Worm (Caenorhabditis elegans): ENCODE data around the gene srxa-15.

srxa-15 gene

ce11 chrV:20599795-20600194 lies 42.2 kb upstream of the srxa-15 start, which contains the start of gene col-163:
Gene col-163, plus strand, starts transcription at chrV:20600095.
- TF ChIP-seq elt-3 (tag; optimal IDR thresholded peaks at IDR 0.05) (no peak), nhr-129 (tag; optimal IDR thresholded peaks at IDR 0.05) (no peak), sem-4 (tag; optimal IDR thresholded peaks at IDR 0.05) (no peak), mbf-1 (tag; optimal IDR thresholded peaks at IDR 0.05) (no peak), sma-3 (GFP tag; optimal IDR thresholded peaks at IDR 0.05) (no peak), F13H6.1 (tag; optimal IDR thresholded peaks at IDR 0.05) (no peak), unc-55 (GFP tag; optimal IDR thresholded peaks at IDR 0.05) (no peak), C34F6.9 (tag; optimal IDR thresholded peaks at IDR 0.05) (no peak), ceh-82 (tag; optimal IDR thresholded peaks at IDR 0.05) (no peak), nhr-11 (tag; optimal IDR thresholded peaks at IDR 0.05) (no peak), unc-62 (GFP tag; optimal IDR thresholded peaks at IDR 0.05) (no peak), R02D3.7 (tag; optimal IDR thresholded peaks at IDR 0.05) (no peak), gmeb-1 (tag; optimal IDR thresholded peaks at IDR 0.05) (no peak)

- TF ChIP-seq nhr-12 (tag; optimal IDR thresholded peaks at IDR 0.05) (no peak), ama-1 (optimal IDR thresholded peaks at IDR 0.05) (no peak), dmd-4 (tag; optimal IDR thresholded peaks at IDR 0.05) (no peak)
Observed at ce11 chrV:20600704-20601103, 41.3 kb upstream of the srxa-15 start.

DNA sequence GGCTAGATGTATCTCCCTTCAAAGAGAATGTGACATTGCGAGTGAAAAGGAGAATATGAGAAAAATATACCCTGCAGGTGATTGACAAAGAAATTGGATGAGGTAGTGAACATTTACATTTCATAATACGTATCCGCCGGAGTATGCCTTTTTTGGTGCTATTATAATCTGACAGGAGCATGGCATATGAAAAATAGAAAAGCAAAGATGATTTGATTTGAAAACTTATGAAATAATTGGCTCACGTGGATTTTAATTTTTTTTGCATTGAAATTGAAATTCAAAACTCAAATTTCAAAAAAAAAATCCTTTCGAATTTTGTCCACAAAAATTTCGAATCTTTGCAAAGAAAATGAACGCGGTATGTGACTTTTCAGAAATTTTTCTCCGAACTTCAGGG lies 39.0 kb upstream of the srxa-15 start, which contains the start of gene ttr-11:
Gene ttr-11 (plus strand): TSS at position 301 of the 400 bp plus-strand sequence.
- no peak for TF ChIP-seq R02D3.7 (tag; optimal IDR thresholded peaks at IDR 0.05)
- TF ChIP-seq nhr-23 (tag; optimal IDR thresholded peaks at IDR 0.05): no peak
- TF ChIP-seq nhr-25 (tag; optimal IDR thresholded peaks at IDR 0.05): no peak
- TF ChIP-seq unc-39 (tag; optimal IDR thresholded peaks at IDR 0.05): no peak
- TF ChIP-seq nhr-6 (tag; optimal IDR thresholded peaks at IDR 0.05): no peak
- TF ChIP-seq mdl-1 (tag; optimal IDR thresholded peaks at IDR 0.05): no peak
- no peak for TF ChIP-seq snpc-4 (tag; optimal IDR thresholded peaks at IDR 0.05)
- no peak for TF ChIP-seq crh-2 (tag; optimal IDR thresholded peaks at IDR 0.05)
- TF ChIP-seq sma-9 (GFP tag; optimal IDR thresholded peaks at IDR 0.05): no peak
- TF ChIP-seq sma-9 (tag; optimal IDR thresholded peaks at IDR 0.05): no peak
- TF ChIP-seq dmd-4 (tag; optimal IDR thresholded peaks at IDR 0.05): no peak
- TF ChIP-seq unc-55 (GFP tag; optimal IDR thresholded peaks at IDR 0.05): no peak
- no peak for TF ChIP-seq egl-27 (tag; optimal IDR thresholded peaks at IDR 0.05)

DNA sequence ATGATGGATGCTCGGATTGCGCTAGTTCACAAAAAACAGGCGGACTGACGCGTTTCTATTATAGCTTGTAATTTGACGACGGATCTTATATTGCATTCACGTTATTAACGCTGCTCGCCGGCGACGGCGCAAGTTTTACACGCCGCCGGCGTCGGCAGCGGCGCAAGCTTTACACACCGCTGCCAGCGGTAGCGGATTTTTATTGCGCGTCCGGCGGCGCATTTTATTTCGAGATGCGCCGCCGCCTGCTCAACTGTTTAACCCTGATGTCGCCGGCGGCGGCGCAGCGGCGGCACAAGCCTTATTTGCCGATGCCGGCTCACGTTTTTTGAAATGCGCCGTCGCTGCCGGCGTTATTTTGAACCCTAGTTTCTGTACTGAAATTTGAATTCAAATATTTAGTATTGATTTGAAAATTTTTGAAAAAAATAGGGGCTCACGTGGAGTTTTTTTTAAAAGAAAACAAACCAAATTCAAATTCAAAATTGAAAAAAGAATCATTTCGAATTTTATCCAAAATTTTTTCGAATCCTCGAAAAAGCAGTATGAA lies 37.3 kb upstream of the srxa-15 start, which contains the start of gene ttr-57:
Gene ttr-57 (plus strand): TSS at position 500 of the 550 bp plus-strand sequence.
- TF ChIP-seq alr-1 (tag; optimal IDR thresholded peaks at IDR 0.05): no peak
- no peak for TF ChIP-seq nhr-6 (tag; optimal IDR thresholded peaks at IDR 0.05)
- no peak for TF ChIP-seq gmeb-1 (tag; optimal IDR thresholded peaks at IDR 0.05)
- TF ChIP-seq skn-1 (tag; optimal IDR thresholded peaks at IDR 0.05): no peak
- TF ChIP-seq elt-3 (tag; optimal IDR thresholded peaks at IDR 0.05): no peak
- TF ChIP-seq peb-1 (tag; optimal IDR thresholded peaks at IDR 0.05): no peak
- no peak for TF ChIP-seq mbf-1 (tag; optimal IDR thresholded peaks at IDR 0.05)
- TF ChIP-seq mab-5 (tag; optimal IDR thresholded peaks at IDR 0.05): no peak
- no peak for TF ChIP-seq Y55F3AM.14 (GFP tag; optimal IDR thresholded peaks at IDR 0.05)
- no peak for TF ChIP-seq unc-62 (GFP tag; optimal IDR thresholded peaks at IDR 0.05)
- TF ChIP-seq blmp-1 (tag; optimal IDR thresholded peaks at IDR 0.05; ENCODE audit: insufficient read depth): no peak
- TF ChIP-seq ceh-82 (tag; optimal IDR thresholded peaks at IDR 0.05): no peak
- TF ChIP-seq snpc-4 (tag; optimal IDR thresholded peaks at IDR 0.05): no peak
- no peak for TF ChIP-seq sma-3 (GFP tag; optimal IDR thresholded peaks at IDR 0.05)
- TF ChIP-seq egl-27 (tag; optimal IDR thresholded peaks at IDR 0.05): no peak
- TF ChIP-seq nhr-77 (tag; optimal IDR thresholded peaks at IDR 0.05): no peak
- TF ChIP-seq aly-2 (tag; optimal IDR thresholded peaks at IDR 0.05): no peak
- no peak for TF ChIP-seq nhr-12 (tag; optimal IDR thresholded peaks at IDR 0.05)
- TF ChIP-seq C34F6.9 (tag; optimal IDR thresholded peaks at IDR 0.05): no peak

DNA sequence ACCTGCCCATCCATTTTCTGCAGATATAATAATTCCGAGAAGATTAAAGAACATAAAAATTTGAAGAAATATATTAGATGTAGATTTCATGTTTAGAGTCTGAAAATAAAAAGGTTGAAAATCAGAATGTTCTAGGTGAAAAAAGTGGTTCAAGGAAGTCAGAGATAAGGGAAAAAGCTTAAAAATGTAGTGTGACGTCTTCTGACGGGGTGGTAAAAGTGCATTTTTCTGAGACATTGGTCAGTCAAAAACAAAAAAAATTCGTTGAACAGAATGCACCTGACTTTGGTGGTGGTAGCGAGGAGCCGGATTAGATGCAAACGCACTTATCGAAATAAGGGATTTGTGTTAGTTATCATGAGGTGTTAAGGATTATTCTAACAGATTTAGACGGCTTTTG lies 35.4 kb upstream of the srxa-15 start, which contains the start of gene F46B3.23:
Gene F46B3.23 (minus strand): TSS at position 101 of the 400 bp plus-strand sequence.
- no peak for TF ChIP-seq snpc-4 (tag; optimal IDR thresholded peaks at IDR 0.05)
- TF ChIP-seq peb-1 (tag; optimal IDR thresholded peaks at IDR 0.05): no peak

All from whole organism, L2 larva.